Worm (Caenorhabditis elegans) whole organism, L1 larva: ENCODE data around the gene F54F7.8.

Source experiments
- C04F5.9 ChIP-seq: sonication (generic microtip); optimal IDR thresholded peaks from 2 replicates; lab custom pipeline; 2016; ENCODE audit warnings: missing genetic modification characterization, missing compliant biosample characterization
- alr-1 ChIP-seq: fragments of 200-800 bp; sonication (Bioruptor generic); optimal IDR thresholded peaks from 2 replicates; lab custom pipeline; 2018; ENCODE audit warnings: borderline replicate concordance, mild to moderate bottlenecking, missing genetic modification characterization, missing compliant biosample characterization
- aly-2 ChIP-seq: fragments of 150-350 bp; optimal IDR thresholded peaks from 2 replicates; lab custom pipeline; 2014; ENCODE audit warnings: missing biosample characterization, missing genetic modification characterization
- ceh-63 ChIP-seq: fragments of 200-800 bp; sonication (Bioruptor generic); optimal IDR thresholded peaks from 2 replicates; lab custom pipeline; 2018; ENCODE audit warnings: mild to moderate bottlenecking, missing genetic modification characterization, missing compliant biosample characterization
- ceh-8 ChIP-seq: fragments of 200-800 bp; sonication (Bioruptor generic); optimal IDR thresholded peaks from 2 replicates; lab custom pipeline; 2018; ENCODE audit warnings: mild to moderate bottlenecking, missing genetic modification characterization, moderate library complexity, missing compliant biosample characterization
- ceh-88 ChIP-seq: fragments of 200-800 bp; sonication (Bioruptor generic); IDR thresholded peaks from 2 replicates; pipeline ENCODE4 v1.3.6; 2022; ENCODE audit warnings: missing genetic modification characterization, missing compliant biosample characterization
- dpl-1 ChIP-seq, 3 experiments: fragments of 150-350 bp in 2 of 3; sonication (generic microtip) in 1 of 3; optimal IDR thresholded peaks; 2 replicates each; lab custom pipeline; 2014 to 2017; ENCODE audit warnings: missing biosample characterization in 3 of 3, missing genetic modification characterization in 3 of 3, missing genetic modification reagents in 3 of 3
- efl-1 ChIP-seq, 4 experiments: fragments of 150-350 bp; optimal IDR thresholded peaks in 3 of 4; peaks in 1 of 4; 1 replicate in 1 of 4; 2 replicates in 3 of 4; lab custom pipeline; 2014; ENCODE audit warnings: missing biosample characterization in 2 of 4, missing genetic modification characterization in 2 of 4, missing genetic modification reagents in 2 of 4
- egl-13 ChIP-seq: sonication (generic microtip); optimal IDR thresholded peaks from 2 replicates; lab custom pipeline; 2016; ENCODE audit warnings: missing genotype, missing genetic modification reagents, missing genetic modification characterization, missing compliant biosample characterization
- egl-27 ChIP-seq, 2 experiments: fragments of 150-350 bp in 1 of 2; sonication (generic microtip); optimal IDR thresholded peaks; 3 replicates each; lab custom pipeline; 2017 to 2018; ENCODE audit warnings: missing biosample characterization in 2 of 2, missing genetic modification characterization in 2 of 2, missing genetic modification reagents in 2 of 2
- fkh-8 ChIP-seq: sonication (generic microtip); optimal IDR thresholded peaks from 2 replicates; lab custom pipeline; 2016; ENCODE audit warnings: mild to moderate bottlenecking, missing genetic modification characterization, missing compliant biosample characterization
- grh-1 ChIP-seq: fragments of 200-800 bp; sonication (Bioruptor generic); IDR thresholded peaks from 2 replicates; pipeline ENCODE4 v1.3.6; 2022; ENCODE audit warnings: missing genetic modification reagents, missing genetic modification characterization, missing compliant biosample characterization
- hlh-17 ChIP-seq: fragments of 200-800 bp; sonication (Bioruptor generic); optimal IDR thresholded peaks from 2 replicates; lab custom pipeline; 2018; ENCODE audit warnings: missing genetic modification characterization, mild to moderate bottlenecking, missing compliant biosample characterization, moderate library complexity, borderline replicate concordance
- irx-1 ChIP-seq: sonication (generic microtip); optimal IDR thresholded peaks from 2 replicates; lab custom pipeline; 2016; ENCODE audit warnings: missing genetic modification characterization, missing compliant biosample characterization
- jun-1 ChIP-seq: fragments of 150-350 bp; optimal IDR thresholded peaks from 2 replicates; lab custom pipeline; 2014; ENCODE audit warnings: missing biosample characterization, missing genetic modification reagents, missing genetic modification characterization
- mep-1 ChIP-seq: fragments of 150-350 bp; optimal IDR thresholded peaks from 2 replicates; lab custom pipeline; 2014; ENCODE audit warnings: missing biosample characterization, missing genetic modification characterization
- nhr-28 ChIP-seq: fragments of 150-350 bp; optimal IDR thresholded peaks from 2 replicates; lab custom pipeline; 2014; ENCODE audit warnings: missing biosample characterization, missing genetic modification characterization
- nhr-47 ChIP-seq: sonication (generic microtip); optimal IDR thresholded peaks from 2 replicates; lab custom pipeline; 2016; ENCODE audit warnings: mild to moderate bottlenecking, missing genetic modification characterization, moderate library complexity, missing compliant biosample characterization
- nhr-77 ChIP-seq: fragments of 150-350 bp; optimal IDR thresholded peaks from 2 replicates; lab custom pipeline; 2014; ENCODE audit warnings: missing biosample characterization, missing genetic modification characterization
- nhr-85 ChIP-seq: sonication (generic microtip); peaks from one replicate; lab custom pipeline; 2016; ENCODE audit warnings: missing genetic modification characterization, inconsistent platforms, missing compliant biosample characterization
- nhr-90 ChIP-seq: sonication (generic microtip); optimal IDR thresholded peaks from 2 replicates; lab custom pipeline; 2016; ENCODE audit warnings: mild to moderate bottlenecking, missing genetic modification characterization, missing compliant biosample characterization; ENCODE audit not compliant: poor library complexity
- pqm-1 ChIP-seq: sonication (generic microtip); optimal IDR thresholded peaks from 3 replicates; lab custom pipeline; 2017; ENCODE audit warnings: missing biosample characterization, missing genetic modification characterization
- skn-1 ChIP-seq: fragments of 150-350 bp; optimal IDR thresholded peaks from 2 replicates; lab custom pipeline; 2014; ENCODE audit warnings: missing biosample characterization, missing genetic modification characterization
- snpc-4 ChIP-seq: fragments of 150-350 bp; optimal IDR thresholded peaks from 2 replicates; lab custom pipeline; 2014; ENCODE audit warnings: missing biosample characterization, missing genetic modification characterization
- snu-23 ChIP-seq: sonication (generic microtip); optimal IDR thresholded peaks from 2 replicates; lab custom pipeline; 2016; ENCODE audit warnings: missing genetic modification characterization, missing compliant biosample characterization
- sox-4 ChIP-seq: sonication (generic microtip); optimal IDR thresholded peaks from 2 replicates; lab custom pipeline; 2016; ENCODE audit warnings: missing genetic modification characterization, missing compliant biosample characterization
- sptf-1 ChIP-seq: fragments of 150-350 bp; optimal IDR thresholded peaks from 2 replicates; lab custom pipeline; 2014; ENCODE audit warnings: missing biosample characterization, missing genetic modification characterization
- swsn-7 ChIP-seq: sonication (generic microtip); optimal IDR thresholded peaks from 2 replicates; lab custom pipeline; 2016; ENCODE audit warnings: missing genetic modification characterization, missing compliant biosample characterization
- tlp-1 ChIP-seq: fragments of 150-350 bp; optimal IDR thresholded peaks from 2 replicates; lab custom pipeline; 2014; ENCODE audit warnings: missing biosample characterization, missing genetic modification characterization
- unc-130 ChIP-seq: fragments of 150-350 bp; optimal IDR thresholded peaks from 2 replicates; lab custom pipeline; 2017; ENCODE audit warnings: missing biosample characterization, missing genetic modification characterization, inconsistent platforms
- unc-62 ChIP-seq: fragments of 150-350 bp; optimal IDR thresholded peaks from 2 replicates; lab custom pipeline; 2014; ENCODE audit warnings: missing biosample characterization, missing genetic modification reagents, missing genetic modification characterization
- unc-86 ChIP-seq: sonication (generic microtip); optimal IDR thresholded peaks from 2 replicates; lab custom pipeline; 2016; ENCODE audit warnings: missing genetic modification characterization, missing compliant biosample characterization
- vab-15 ChIP-seq: sonication (generic microtip); optimal IDR thresholded peaks from 2 replicates; lab custom pipeline; 2017; ENCODE audit warnings: missing genotype, mild to moderate bottlenecking, missing genetic modification characterization, missing compliant biosample characterization
- xbp-1 ChIP-seq: sonication (generic microtip); optimal IDR thresholded peaks from 2 replicates; lab custom pipeline; 2016; ENCODE audit warnings: missing genetic modification characterization, missing compliant biosample characterization

F54F7.8 gene

ce11 chrX:11852494-11852893 lies 2.3 kb downstream of the F54F7.8 start, which contains the start of gene xtr-1:
Gene xtr-1, plus strand, starts transcription at chrX:11852794.
- TF ChIP-seq snu-23 (GFP tag; lab: Kevin White, UChicago) (no peak), mep-1 (tag; lab: Kevin White, UChicago) (no peak), nhr-47 (tag; lab: Kevin White, UChicago) (no peak), nhr-77 (tag; lab: Kevin White, UChicago) (no peak), xbp-1 (tag; lab: Kevin White, UChicago) (no peak), vab-15 (tag; lab: Kevin White, UChicago) (no peak), alr-1 (tag; lab: Kevin White, UChicago) (no peak)

- TF ChIP-seq grh-1 (GFP tag; lab: Robert Waterston, UW) (no peak), C04F5.9 (tag; lab: Kevin White, UChicago) (no peak), irx-1 (tag; lab: Kevin White, UChicago) (no peak), snpc-4 (tag; lab: Kevin White, UChicago) (no peak), nhr-85 (tag; lab: Kevin White, UChicago) (no peak), swsn-7 (no peak), hlh-17 (GFP tag; lab: Kevin White, UChicago) (no peak), sptf-1 (tag; lab: Kevin White, UChicago) (no peak), aly-2 (tag; lab: Kevin White, UChicago) (no peak), skn-1 (no peak), egl-27 (tag; optimal IDR thresholded peaks at IDR 0.05; lab: Kevin White, UChicago) (no peak), nhr-90 (tag; lab: Kevin White, UChicago) (no peak), fkh-8 (tag; lab: Kevin White, UChicago) (no peak)
These were observed 4.2 kb downstream of the F54F7.8 start, which contains the start of gene F54F7.14 for ce11 chrX:11850572-11850971. Gene F54F7.14, plus strand, starts transcription at chrX:11850872.

- TF ChIP-seq ceh-63 (GFP tag; lab: Kevin White, UChicago) (no peak), unc-86 (tag; lab: Kevin White, UChicago) (no peak), ceh-8 (GFP tag; lab: Kevin White, UChicago) (no peak), efl-1 (optimal IDR thresholded peaks at IDR 0.05; lab: Kevin White, UChicago) (no peak), efl-1 (GFP tag; optimal IDR thresholded peaks at IDR 0.05 in 1 of 2; lab: Kevin White, UChicago) (peak in 1 of 2 experiments; percentile 31)
These were observed 4.7 kb downstream of the F54F7.8 start, which contains the start of gene F54F7.3 for ce11 chrX:11850082-11850481. Gene F54F7.3, minus strand, starts transcription at chrX:11850182.

ce11 chrX:11848618-11849017 lies 6.2 kb downstream of the F54F7.8 start, which contains the start of gene F54F7.9:
Gene F54F7.9, minus strand, starts transcription at chrX:11848718.
- TF ChIP-seq grh-1 (GFP tag; lab: Robert Waterston, UW) (no peak), skn-1 (no peak), xbp-1 (tag; lab: Kevin White, UChicago) (no peak), alr-1 (tag; lab: Kevin White, UChicago) (no peak)

ce11 chrX:11843363-11843762 lies 11.4 kb downstream of the F54F7.8 start, which contains the start of gene F54F7.2:
Gene F54F7.2, plus strand, starts transcription at chrX:11843663.
- no peak for TF ChIP-seq C04F5.9 (tag; lab: Kevin White, UChicago)
- no peak for TF ChIP-seq jun-1
- no peak for TF ChIP-seq unc-62 (GFP tag; lab: Kevin White, UChicago)
- no peak for TF ChIP-seq nhr-28 (tag; lab: Kevin White, UChicago)
- TF ChIP-seq hlh-17 (GFP tag; lab: Kevin White, UChicago), result no peak
- TF ChIP-seq sox-4, result no peak
- no peak for TF ChIP-seq unc-130 (tag; lab: Kevin White, UChicago)
- no peak for TF ChIP-seq grh-1 (GFP tag; lab: Robert Waterston, UW)
- TF ChIP-seq egl-13, result no peak
- TF ChIP-seq irx-1 (tag; lab: Kevin White, UChicago), result no peak
- TF ChIP-seq ceh-88 (GFP tag; lab: Robert Waterston, UW), result no peak
- no peak for TF ChIP-seq dpl-1 (GFP tag; optimal IDR thresholded peaks at IDR 0.05; lab: Kevin White, UChicago)
- TF ChIP-seq pqm-1, result no peak
- no peak for TF ChIP-seq tlp-1 (tag; lab: Kevin White, UChicago)
